Worm (Caenorhabditis elegans): ENCODE results near the gene W06D12.6.

DNA sequence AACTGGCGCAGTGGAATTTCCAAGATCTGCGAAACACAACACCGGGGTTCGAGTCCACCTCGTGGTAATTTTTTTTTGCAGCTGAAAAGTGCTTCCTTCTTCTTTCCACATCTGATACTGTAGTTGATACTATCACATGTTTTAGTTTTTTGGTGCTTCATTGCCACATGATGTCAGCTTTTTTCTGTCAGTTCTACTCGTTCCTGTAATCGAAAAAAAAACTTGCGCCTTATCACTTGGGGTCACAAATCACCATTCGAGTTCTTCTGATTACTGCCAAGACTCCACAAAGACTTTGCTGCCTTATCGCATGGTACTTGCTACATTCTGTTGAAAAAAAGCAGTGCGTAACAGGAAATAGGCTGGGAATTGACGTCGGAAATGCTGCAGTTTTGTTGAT lies 15.8 kb downstream of the W06D12.6 start:
- TF ChIP-seq unc-39 (tag; optimal IDR thresholded peaks at IDR 0.05) (no peak), mab-5 (tag; optimal IDR thresholded peaks at IDR 0.05) (no peak), ces-1 (GFP tag; optimal IDR thresholded peaks at IDR 0.05) (no peak), pha-4 (tag; optimal IDR thresholded peaks at IDR 0.05) (no peak), ceh-43 (GFP tag; optimal IDR thresholded peaks at IDR 0.05) (no peak)

All from whole organism, mixed stage, embryonic.